Fruit fly (Drosophila melanogaster) whole organism, embryonic: ENCODE measurements around the gene Pc.

ENCODE experiments used
- Atf3 ChIP-seq: fragments of 200-800 bp; sonication (Bioruptor generic); optimal IDR thresholded peaks from 3 replicates; lab custom pipeline; 2016; ENCODE audit warnings: missing biosample characterization, missing genetic modification characterization
- CG10267 ChIP-seq: fragments of 200-800 bp; sonication (Bioruptor generic); optimal IDR thresholded peaks from 2 replicates; lab custom pipeline; 2018; ENCODE audit warnings: missing biosample characterization, mild to moderate bottlenecking, missing genetic modification characterization, moderate library complexity
- CG10959 ChIP-seq: fragments of 200-800 bp; sonication (Bioruptor generic); IDR thresholded peaks from 2 replicates; pipeline ENCODE4 v1.3.6; 2022; ENCODE audit warnings: missing biosample characterization, missing genetic modification characterization
- CG11247 ChIP-seq: fragments of 200-800 bp; sonication (Bioruptor generic); IDR thresholded peaks from 2 replicates; pipeline ENCODE4 v1.3.6; 2022; ENCODE audit warnings: missing biosample characterization, missing genetic modification characterization
- CG12071 ChIP-seq: fragments of 200-800 bp; sonication (Bioruptor generic); optimal IDR thresholded peaks from 3 replicates; lab custom pipeline; 2018; ENCODE audit warnings: missing biosample characterization, mild to moderate bottlenecking, missing genetic modification characterization
- CG12219 ChIP-seq: fragments of 200-800 bp; sonication (Bioruptor generic); optimal IDR thresholded peaks from 3 replicates; lab custom pipeline; 2018; ENCODE audit warnings: missing biosample characterization, mild to moderate bottlenecking, missing genetic modification characterization
- CG12391 ChIP-seq: fragments of 200-800 bp; sonication (Bioruptor generic); optimal IDR thresholded peaks from 3 replicates; lab custom pipeline; 2018; ENCODE audit warnings: missing biosample characterization, mild to moderate bottlenecking, missing genetic modification characterization, moderate library complexity
- CG12659 ChIP-seq: fragments of 200-800 bp; sonication (Bioruptor generic); optimal IDR thresholded peaks from 3 replicates; lab custom pipeline; 2017; ENCODE audit warnings: mild to moderate bottlenecking, missing biosample characterization, missing genetic modification reagents, missing genetic modification characterization
- CG12744 ChIP-seq: fragments of 200-800 bp; sonication (Bioruptor generic); optimal IDR thresholded peaks from 2 replicates; lab custom pipeline; 2016; ENCODE audit warnings: missing biosample characterization, missing genetic modification characterization
- CG15269 ChIP-seq: fragments of 200-800 bp; sonication (Bioruptor generic); optimal IDR thresholded peaks from 2 replicates; lab custom pipeline; 2018; ENCODE audit warnings: missing biosample characterization, mild to moderate bottlenecking, missing genetic modification characterization, moderate library complexity
- CG16779 ChIP-seq: fragments of 200-800 bp; sonication (Bioruptor generic); IDR thresholded peaks from 2 replicates; pipeline ENCODE4 v1.3.6; 2022; ENCODE audit warnings: missing biosample characterization, missing genetic modification characterization
- CG16863 ChIP-seq: fragments of 200-800 bp; sonication (Bioruptor generic); optimal IDR thresholded peaks from 3 replicates; lab custom pipeline; 2016; ENCODE audit warnings: missing biosample characterization, missing genetic modification characterization
- CG17385 ChIP-seq: fragments of 200-800 bp; sonication (Bioruptor generic); optimal IDR thresholded peaks from 3 replicates; lab custom pipeline; 2018; ENCODE audit warnings: missing biosample characterization, mild to moderate bottlenecking, missing genetic modification characterization
- CG18011 ChIP-seq: fragments of 200-800 bp; sonication (Bioruptor generic); optimal IDR thresholded peaks from 2 replicates; lab custom pipeline; 2017; ENCODE audit warnings: missing biosample characterization, missing genetic modification characterization, mild to moderate bottlenecking, moderate library complexity, missing genotype
- CG18476 ChIP-seq: fragments of 200-800 bp; sonication (Bioruptor generic); optimal IDR thresholded peaks from 2 replicates; lab custom pipeline; 2016; ENCODE audit warnings: missing biosample characterization, mild to moderate bottlenecking, missing genetic modification characterization
- CG2678 ChIP-seq: fragments of 200-800 bp; sonication (Bioruptor generic); optimal IDR thresholded peaks from 3 replicates; lab custom pipeline; 2019; ENCODE audit warnings: missing biosample characterization, mild to moderate bottlenecking, missing genetic modification characterization, moderate library complexity
- CG32532 ChIP-seq: fragments of 200-800 bp; sonication (Bioruptor generic); IDR thresholded peaks from 2 replicates; pipeline ENCODE4 v1.3.6; 2022; ENCODE audit warnings: missing biosample characterization, missing genetic modification characterization
- CG33557 ChIP-seq: fragments of 200-800 bp; sonication (Bioruptor generic); optimal IDR thresholded peaks from 2 replicates; lab custom pipeline; 2019; ENCODE audit warnings: missing biosample characterization, mild to moderate bottlenecking, missing genetic modification characterization, moderate library complexity
- CG4854 ChIP-seq: fragments of 200-800 bp; sonication (Bioruptor generic); optimal IDR thresholded peaks from 2 replicates; lab custom pipeline; 2016; ENCODE audit warnings: missing biosample characterization, missing genetic modification characterization, inconsistent platforms
- CG7928 ChIP-seq: fragments of 200-800 bp; sonication (Bioruptor generic); optimal IDR thresholded peaks from 2 replicates; lab custom pipeline; 2017; ENCODE audit warnings: missing biosample characterization, mild to moderate bottlenecking, missing genetic modification characterization
- Chrac-16 ChIP-seq: fragments of 200-800 bp; sonication (Bioruptor generic); optimal IDR thresholded peaks from 3 replicates; lab custom pipeline; 2016; ENCODE audit warnings: missing biosample characterization, missing genetic modification characterization
- Dad ChIP-seq: fragments of 200-800 bp; sonication (Bioruptor generic); optimal IDR thresholded peaks from 3 replicates; lab custom pipeline; 2016; ENCODE audit warnings: missing biosample characterization, missing genetic modification characterization
- Dip3 ChIP-seq: fragments of 200-800 bp; sonication (Bioruptor generic); optimal IDR thresholded peaks from 3 replicates; lab custom pipeline; 2016; ENCODE audit warnings: missing biosample characterization, missing genetic modification characterization
- Fer1 ChIP-seq: fragments of 200-800 bp; sonication (Bioruptor generic); optimal IDR thresholded peaks from 2 replicates; lab custom pipeline; 2017; ENCODE audit warnings: missing biosample characterization, mild to moderate bottlenecking, missing genetic modification characterization
- HLH3B ChIP-seq: fragments of 200-800 bp; sonication (Bioruptor generic); IDR thresholded peaks from 2 replicates; pipeline ENCODE4 v1.3.6; 2022; ENCODE audit warnings: missing biosample characterization, missing genetic modification characterization
- Mrtf ChIP-seq: fragments of 200-800 bp; sonication (Bioruptor generic); IDR thresholded peaks from 3 replicates; pipeline ENCODE4 v1.3.6; 2022; ENCODE audit warnings: missing biosample characterization, missing genetic modification characterization
- Sox102F ChIP-seq: fragments of 200-800 bp; sonication (Bioruptor generic); optimal IDR thresholded peaks from 2 replicates; lab custom pipeline; 2018; ENCODE audit warnings: missing biosample characterization, mild to moderate bottlenecking, missing genetic modification characterization, moderate library complexity
- Taf1 ChIP-seq: fragments of 200-800 bp; sonication (Bioruptor generic); IDR thresholded peaks from 2 replicates; pipeline ENCODE4 v1.3.6; 2022; ENCODE audit warnings: missing biosample characterization, missing genetic modification characterization
- amos ChIP-seq: fragments of 200-800 bp; sonication (Bioruptor generic); IDR thresholded peaks from 2 replicates; pipeline ENCODE4 v1.3.6; 2022; ENCODE audit warnings: missing biosample characterization, missing genetic modification characterization; ENCODE audit not compliant: partially characterized antibody
- caup ChIP-seq: fragments of 200-800 bp; sonication (Bioruptor generic); optimal IDR thresholded peaks from 3 replicates; lab custom pipeline; 2017; ENCODE audit warnings: missing biosample characterization, mild to moderate bottlenecking, missing genetic modification characterization, moderate library complexity; ENCODE audit not compliant: severe bottlenecking
- danr ChIP-seq: fragments of 200-800 bp; sonication (Bioruptor generic); IDR thresholded peaks from 2 replicates; pipeline ENCODE4 v1.3.6; 2022; ENCODE audit warnings: missing biosample characterization, missing genetic modification characterization
- dati ChIP-seq: fragments of 200-800 bp; sonication (Bioruptor generic); IDR thresholded peaks from 2 replicates; pipeline ENCODE4 v1.3.6; 2022; ENCODE audit warnings: missing biosample characterization, missing genetic modification characterization
- dmrt11E ChIP-seq: fragments of 200-800 bp; sonication (Bioruptor generic); optimal IDR thresholded peaks from 3 replicates; lab custom pipeline; 2018; ENCODE audit warnings: missing biosample characterization, mild to moderate bottlenecking, missing genetic modification characterization, moderate library complexity
- esg ChIP-seq: fragments of 200-800 bp; sonication (Bioruptor generic); conservative IDR thresholded peaks from 2 replicates; pipeline ENCODE4 v1.3.6; 2022; ENCODE audit warnings: missing biosample characterization, missing genetic modification characterization
- gsb-n ChIP-seq: fragments of 200-800 bp; sonication (Bioruptor generic); optimal IDR thresholded peaks from 3 replicates; lab custom pipeline; 2018; ENCODE audit warnings: missing biosample characterization, mild to moderate bottlenecking, missing genetic modification characterization
- hkb ChIP-seq, 2 experiments: fragments of 200-800 bp in 1 of 2; fragments of >200 bp in 1 of 2; sonication (Bioruptor generic) in 1 of 2; IDR thresholded peaks in 1 of 2; optimal IDR thresholded peaks in 1 of 2; 2 replicates each; pipeline versions ENCODE4 v1.3.6 to Lab custom; 2017 to 2022; ENCODE audit warnings: missing biosample characterization in 1 of 2, missing genetic modification characterization in 1 of 2
- klu ChIP-seq: fragments of 200-800 bp; sonication (Bioruptor generic); IDR thresholded peaks from 2 replicates; pipeline ENCODE4 v1.3.6; 2022; ENCODE audit warnings: missing biosample characterization, missing genetic modification characterization
- mam ChIP-seq: fragments of 200-800 bp; sonication (Bioruptor generic); optimal IDR thresholded peaks from 3 replicates; lab custom pipeline; 2016; ENCODE audit warnings: missing biosample characterization, missing genetic modification characterization
- repo ChIP-seq: fragments of 200-800 bp; sonication (Bioruptor generic); optimal IDR thresholded peaks from 2 replicates; lab custom pipeline; 2016; ENCODE audit warnings: missing biosample characterization, missing genetic modification characterization
- sisA ChIP-seq: fragments of 200-800 bp; sonication (Bioruptor generic); IDR thresholded peaks from 2 replicates; pipeline ENCODE4 v1.3.6; 2022; ENCODE audit warnings: missing biosample characterization, missing genetic modification characterization
- slou ChIP-seq: fragments of 200-800 bp; sonication (Bioruptor generic); optimal IDR thresholded peaks from 3 replicates; lab custom pipeline; 2016; ENCODE audit warnings: missing biosample characterization, missing genetic modification characterization
- slp2 ChIP-seq: fragments of 200-800 bp; sonication (Bioruptor generic); optimal IDR thresholded peaks from 2 replicates; lab custom pipeline; 2016; ENCODE audit warnings: missing biosample characterization, missing genetic modification characterization
- ttk ChIP-seq: fragments of 200-800 bp; sonication (Bioruptor generic); IDR thresholded peaks from 2 replicates; pipeline ENCODE4 v2.1.2; 2022; ENCODE audit warnings: missing biosample characterization, missing genetic modification characterization
- tup ChIP-seq: fragments of 200-800 bp; sonication (Bioruptor generic); optimal IDR thresholded peaks from 2 replicates; lab custom pipeline; 2016; ENCODE audit warnings: missing biosample characterization, mild to moderate bottlenecking, missing genetic modification characterization, moderate library complexity
- unpg ChIP-seq: fragments of 200-800 bp; sonication (Bioruptor generic); optimal IDR thresholded peaks from 3 replicates; lab custom pipeline; 2018; ENCODE audit warnings: missing biosample characterization, mild to moderate bottlenecking, missing genetic modification characterization, moderate library complexity
- usp ChIP-seq: fragments of >200 bp; optimal IDR thresholded peaks from 2 replicates; lab custom pipeline; 2017; ENCODE audit warnings: missing biosample characterization, missing genetic modification characterization
- wek ChIP-seq: fragments of 200-800 bp; sonication (Bioruptor generic); optimal IDR thresholded peaks from 3 replicates; lab custom pipeline; 2018; ENCODE audit warnings: missing biosample characterization, mild to moderate bottlenecking, missing genetic modification characterization, moderate library complexity

Pc gene

DNA sequence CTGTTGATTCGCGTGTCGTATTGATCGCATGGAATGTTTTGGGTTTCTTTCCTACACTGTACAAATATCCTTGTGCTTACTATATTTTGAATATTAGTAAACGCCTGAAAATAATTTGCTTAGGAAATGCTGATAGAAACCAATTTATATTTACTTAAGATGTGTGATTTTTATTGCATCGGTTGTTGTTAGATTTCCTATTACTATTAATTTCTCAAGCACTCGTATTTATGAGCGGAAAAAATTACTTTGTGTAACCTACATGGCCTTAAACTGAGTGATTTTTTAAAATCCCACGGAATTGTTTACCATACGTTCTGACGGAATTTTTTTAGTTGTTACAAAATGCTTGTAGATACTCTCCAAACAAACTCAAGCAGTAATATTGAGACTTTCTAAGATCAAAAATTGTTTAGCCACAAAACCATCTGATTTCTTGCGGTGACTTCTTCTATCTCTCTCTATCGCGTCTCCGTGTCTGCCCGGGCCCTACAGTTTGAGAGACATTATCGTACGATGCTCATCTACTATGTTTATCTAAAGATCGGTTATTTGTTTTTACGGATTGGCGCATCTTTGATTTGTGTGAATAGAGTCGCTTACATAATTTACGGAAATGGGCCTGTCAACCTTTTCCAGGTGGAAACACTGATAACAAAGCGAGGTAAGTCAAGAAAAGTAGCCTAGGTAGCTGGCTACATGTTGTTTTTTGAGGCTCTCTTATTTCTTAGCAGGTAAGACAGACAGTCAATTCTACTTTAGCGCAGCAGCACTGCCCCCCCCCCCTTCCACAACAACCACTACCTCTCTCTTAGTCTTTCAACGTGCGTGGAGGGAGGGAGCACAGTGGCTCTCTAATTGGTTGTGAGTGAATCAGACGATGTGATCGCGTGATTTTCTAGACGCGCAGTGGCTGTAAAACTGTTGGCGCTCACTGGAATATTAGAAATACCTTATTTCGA is 41.2 kb downstream of the Pc start (continued):
- TF ChIP-seq CG7928 (GFP tag; lab: Kevin White, UChicago) (peak; percentile 8), slp2 (GFP tag; lab: Kevin White, UChicago) (peak; percentile 48), Sox102F (GFP tag; lab: Kevin White, UChicago) (peak; percentile 73), caup (GFP tag; lab: Kevin White, UChicago) (no peak), CG12659 (GFP tag; lab: Kevin White, UChicago) (peak; percentile 52), Dad (GFP tag; lab: Kevin White, UChicago) (peak; percentile 29), amos (GFP tag; lab: Robert Waterston, UW) (0 out of 2 replicates have a peak, but pooled peaks have one; percentile 22), Taf1 (GFP tag; lab: Robert Waterston, UW) (no peak; the same call in 1 of the 2 replicates), CG16779 (GFP tag; lab: Robert Waterston, UW) (no peak), CG15269 (tag; lab: Kevin White, UChicago) (peak; percentile 57), CG12219 (peak; percentile 24), CG12744 (GFP tag; lab: Kevin White, UChicago) (no peak), CG2678 (tag; lab: Kevin White, UChicago) (peak; percentile 79), CG18011 (GFP tag; lab: Kevin White, UChicago) (peak; percentile 2), danr (GFP tag; lab: Robert Waterston, UW) (no peak), usp (GFP tag; lab: Kevin White, UChicago) (no peak), ttk (GFP tag; lab: Robert Waterston, UW) (0 out of 2 replicates have a peak, but pooled peaks have one; percentile 11), CG17385 (GFP tag; lab: Kevin White, UChicago) (peak; percentile 63), CG32532 (GFP tag; lab: Robert Waterston, UW) (peak; percentile 41; the same call in 1 of the 2 replicates), HLH3B (peak; percentile 5; the same call in 1 of the 2 replicates), dmrt11E (tag; lab: Kevin White, UChicago) (peak; percentile 74), CG11247 (no peak), sisA (GFP tag; lab: Robert Waterston, UW) (peak; percentile 54), CG4854 (GFP tag; lab: Kevin White, UChicago) (peak; percentile 41), repo (GFP tag; lab: Kevin White, UChicago) (peak; percentile 21), Mrtf (GFP tag; lab: Robert Waterston, UW) (0 out of 3 replicates have a peak, but pooled peaks have one; percentile 30), tup (GFP tag; lab: Kevin White, UChicago) (no peak), Atf3 (no peak), esg (GFP tag; lab: Robert Waterston, UW) (peak; percentile 36), CG10959 (GFP tag; lab: Robert Waterston, UW) (no peak; the same call in 1 of the 2 replicates), dati (GFP tag; lab: Robert Waterston, UW) (no peak), Chrac-16 (peak; percentile 52), Fer1 (GFP tag; lab: Kevin White, UChicago) (peak; percentile 36), Dip3 (GFP tag; lab: Kevin White, UChicago) (peak; percentile 14), mam (GFP tag; lab: Kevin White, UChicago) (peak; percentile 62), wek (GFP tag; lab: Kevin White, UChicago) (no peak), slou (no peak), CG16863 (peak; percentile 57), hkb (optimal IDR thresholded peaks at IDR 0.05; lab: Kevin White, UChicago) (no peak), hkb (GFP tag; IDR thresholded peaks at IDR 0.05; lab: Robert Waterston, UW) (0 out of 2 replicates have a peak, but pooled peaks have one; percentile 39), gsb-n (no peak), CG10267 (tag; lab: Kevin White, UChicago) (peak; percentile 64), unpg (GFP tag; lab: Kevin White, UChicago) (peak; percentile 55), klu (GFP tag; lab: Robert Waterston, UW) (no peak), CG18476 (GFP tag; lab: Kevin White, UChicago) (peak; percentile 66), CG33557 (GFP tag; lab: Kevin White, UChicago) (peak; percentile 56), CG12071 (no peak), CG12391 (tag; lab: Kevin White, UChicago) (peak; percentile 72)
